Worm (Caenorhabditis elegans) whole organism, L1 larva: ENCODE measurements around the gene C10A4.1.

Experiments
- ama-1 ChIP-seq: fragments of 150-350 bp; optimal IDR thresholded peaks from 2 replicates; lab custom pipeline; 2014
- ces-1 ChIP-seq: fragments of 150-350 bp; optimal IDR thresholded peaks from 2 replicates; lab custom pipeline; 2014; ENCODE audit warnings: missing biosample characterization, missing genetic modification reagents, missing genetic modification characterization
- fkh-10 ChIP-seq: sonication (generic microtip); optimal IDR thresholded peaks from 2 replicates; lab custom pipeline; 2017; ENCODE audit warnings: missing biosample characterization, missing genetic modification reagents, missing genetic modification characterization
- hlh-4 ChIP-seq: sonication (generic microtip); optimal IDR thresholded peaks from 2 replicates; lab custom pipeline; 2016; ENCODE audit warnings: mild to moderate bottlenecking, missing genetic modification characterization, missing compliant biosample characterization
- lin-39 ChIP-seq: fragments of 150-350 bp; optimal IDR thresholded peaks from 2 replicates; lab custom pipeline; 2014; ENCODE audit warnings: missing biosample characterization, missing genetic modification reagents, missing genetic modification characterization
- nhr-12 ChIP-seq: sonication (generic microtip); optimal IDR thresholded peaks from 2 replicates; lab custom pipeline; 2017; ENCODE audit warnings: missing biosample characterization, missing genetic modification characterization
- nhr-19 ChIP-seq: fragments of 200-800 bp; sonication (Bioruptor generic); conservative IDR thresholded peaks from 2 replicates; pipeline ENCODE4 v1.3.6; 2022; ENCODE audit warnings: missing genetic modification characterization, missing compliant biosample characterization
- nhr-237 ChIP-seq: fragments of 150-350 bp; optimal IDR thresholded peaks from 2 replicates; lab custom pipeline; 2014; ENCODE audit warnings: missing biosample characterization, missing genetic modification characterization
- nhr-28 ChIP-seq: fragments of 150-350 bp; optimal IDR thresholded peaks from 2 replicates; lab custom pipeline; 2014; ENCODE audit warnings: missing biosample characterization, missing genetic modification characterization
- pag-3 ChIP-seq: sonication (generic microtip); optimal IDR thresholded peaks from 2 replicates; lab custom pipeline; 2017; ENCODE audit warnings: missing genetic modification characterization, mild to moderate bottlenecking, missing compliant biosample characterization, antibody characterized with exemption, borderline replicate concordance; ENCODE audit not compliant: insufficient read depth
- tbx-2 ChIP-seq: sonication (generic microtip); optimal IDR thresholded peaks from 2 replicates; lab custom pipeline; 2016; ENCODE audit warnings: missing genetic modification characterization, missing compliant biosample characterization
- unc-62 ChIP-seq: fragments of 150-350 bp; optimal IDR thresholded peaks from 2 replicates; lab custom pipeline; 2014; ENCODE audit warnings: missing biosample characterization, missing genetic modification reagents, missing genetic modification characterization
- zag-1 ChIP-seq: fragments of 150-350 bp; optimal IDR thresholded peaks from 2 replicates; lab custom pipeline; 2014; ENCODE audit warnings: missing biosample characterization, missing genetic modification characterization
- ztf-11 ChIP-seq, 2 experiments: sonication (generic microtip); optimal IDR thresholded peaks; 2 replicates each; lab custom pipeline; 2016 to 2017; ENCODE audit warnings: missing genetic modification characterization in 2 of 2, missing biosample characterization in 1 of 2, missing compliant biosample characterization in 1 of 2

- TF ChIP-seq ces-1 (GFP tag; lab: Kevin White, UChicago) (no peak), unc-62 (GFP tag; lab: Kevin White, UChicago) (no peak), nhr-237 (tag; lab: Kevin White, UChicago) (no peak), zag-1 (tag; lab: Kevin White, UChicago) (no peak), pag-3 (tag; lab: Kevin White, UChicago) (no peak), hlh-4 (tag; lab: Kevin White, UChicago) (no peak), lin-39 (tag; lab: Kevin White, UChicago) (no peak), nhr-28 (tag; lab: Kevin White, UChicago) (no peak), nhr-19 (no peak), fkh-10 (GFP tag; lab: Kevin White, UChicago) (no peak), tbx-2 (tag; lab: Kevin White, UChicago) (no peak), ama-1 (lab: Kevin White, UChicago) (no peak), nhr-12 (tag; lab: Kevin White, UChicago) (no peak), ztf-11 (tag; optimal IDR thresholded peaks at IDR 0.05; lab: Kevin White, UChicago) (no peak)
Measured at ce11 chrX:7452606-7453005, 36.4 kb downstream of the C10A4.1 start.
